Fruit fly (Drosophila melanogaster) whole organism, embryonic: ENCODE measurements around the gene LSm7.
A peak's percentile ranks its signal among the peaks of the same experiment; 100 is the strongest.

ENCODE experiments used
- B-H2 ChIP-seq: fragments of 200-800 bp; sonication (Bioruptor generic); optimal IDR thresholded peaks from 2 replicates; lab custom pipeline; 2018; ENCODE audit warnings: missing biosample characterization, mild to moderate bottlenecking, missing genetic modification characterization
- Bgb ChIP-seq: fragments of 200-800 bp; sonication (Bioruptor generic); IDR thresholded peaks from 2 replicates; pipeline ENCODE4 v1.3.6; 2022; ENCODE audit warnings: missing biosample characterization, missing genetic modification characterization; ENCODE audit not compliant: partially characterized antibody
- BtbVII ChIP-seq: fragments of 200-800 bp; sonication (Bioruptor generic); optimal IDR thresholded peaks from 3 replicates; lab custom pipeline; 2017; ENCODE audit warnings: missing biosample characterization, mild to moderate bottlenecking, missing genetic modification characterization
- CG10274 ChIP-seq: fragments of 200-800 bp; sonication (Bioruptor generic); optimal IDR thresholded peaks from 3 replicates; lab custom pipeline; 2017; ENCODE audit warnings: missing biosample characterization, mild to moderate bottlenecking, missing genetic modification characterization
- CG11560 ChIP-seq: fragments of 200-800 bp; sonication (Bioruptor generic); IDR thresholded peaks from 3 replicates; pipeline ENCODE4 v1.3.6; 2022; ENCODE audit warnings: missing biosample characterization, missing genetic modification characterization
- CG11723 ChIP-seq: fragments of 200-800 bp; sonication (Bioruptor generic); optimal IDR thresholded peaks from 2 replicates; lab custom pipeline; 2017; ENCODE audit warnings: missing biosample characterization, mild to moderate bottlenecking, missing genetic modification characterization
- CG12155 ChIP-seq: fragments of 200-800 bp; sonication (Bioruptor generic); optimal IDR thresholded peaks from 3 replicates; lab custom pipeline; 2016; ENCODE audit warnings: missing biosample characterization, missing genetic modification characterization
- CG12299 ChIP-seq: fragments of 200-800 bp; sonication (Bioruptor generic); optimal IDR thresholded peaks from 2 replicates; lab custom pipeline; 2018; ENCODE audit warnings: missing biosample characterization, mild to moderate bottlenecking, missing genetic modification characterization
- CG12744 ChIP-seq: fragments of 200-800 bp; sonication (Bioruptor generic); optimal IDR thresholded peaks from 2 replicates; lab custom pipeline; 2016; ENCODE audit warnings: missing biosample characterization, missing genetic modification characterization
- CG12942 ChIP-seq: fragments of 200-800 bp; sonication (Bioruptor generic); optimal IDR thresholded peaks from 3 replicates; lab custom pipeline; 2016; ENCODE audit warnings: missing biosample characterization, missing genetic modification characterization
- CG13287 ChIP-seq: fragments of 200-800 bp; sonication (Bioruptor generic); IDR thresholded peaks from 2 replicates; pipeline ENCODE4 v1.3.6; 2022; ENCODE audit warnings: missing biosample characterization, missing genetic modification characterization; ENCODE audit not compliant: partially characterized antibody
- CG14860 ChIP-seq: fragments of 200-800 bp; sonication (Bioruptor generic); IDR thresholded peaks from 3 replicates; pipeline ENCODE4 v1.3.6; 2022; ENCODE audit warnings: missing biosample characterization, missing genetic modification characterization; ENCODE audit not compliant: partially characterized antibody
- CG14965 ChIP-seq: fragments of 200-800 bp; sonication (Bioruptor generic); optimal IDR thresholded peaks from 2 replicates; lab custom pipeline; 2016; ENCODE audit warnings: missing biosample characterization, missing genetic modification characterization, borderline replicate concordance
- CG16813 ChIP-seq: fragments of 200-800 bp; sonication (Bioruptor generic); IDR thresholded peaks from 3 replicates; pipeline ENCODE4 v1.3.6; 2022; ENCODE audit warnings: missing biosample characterization, missing genetic modification characterization; ENCODE audit not compliant: partially characterized antibody
- CG18764 ChIP-seq: fragments of 200-800 bp; sonication (Bioruptor generic); optimal IDR thresholded peaks from 3 replicates; lab custom pipeline; 2016; ENCODE audit warnings: missing biosample characterization, missing genetic modification characterization
- CG33557 ChIP-seq: fragments of 200-800 bp; sonication (Bioruptor generic); optimal IDR thresholded peaks from 2 replicates; lab custom pipeline; 2019; ENCODE audit warnings: missing biosample characterization, mild to moderate bottlenecking, missing genetic modification characterization, moderate library complexity
- CG3847 ChIP-seq: fragments of 200-800 bp; sonication (Bioruptor generic); IDR thresholded peaks from 2 replicates; pipeline ENCODE4 v1.3.6; 2022; ENCODE audit warnings: missing biosample characterization, missing genetic modification characterization
- CG3995 ChIP-seq: fragments of 200-800 bp; sonication (Bioruptor generic); optimal IDR thresholded peaks from 3 replicates; lab custom pipeline; 2016; ENCODE audit warnings: missing biosample characterization, missing genetic modification characterization
- CG6765 ChIP-seq: fragments of 200-800 bp; sonication (Bioruptor generic); optimal IDR thresholded peaks from 3 replicates; lab custom pipeline; 2017; ENCODE audit warnings: missing biosample characterization, mild to moderate bottlenecking, missing genetic modification characterization
- CG7987 ChIP-seq: fragments of 200-800 bp; sonication (Bioruptor generic); optimal IDR thresholded peaks from 2 replicates; lab custom pipeline; 2018; ENCODE audit warnings: missing biosample characterization, mild to moderate bottlenecking, missing genetic modification characterization, moderate library complexity
- CG9797 ChIP-seq: fragments of 200-800 bp; sonication (Bioruptor generic); optimal IDR thresholded peaks from 3 replicates; lab custom pipeline; 2018; ENCODE audit warnings: missing biosample characterization, mild to moderate bottlenecking, missing genetic modification characterization
- CTCF ChIP-seq: fragments of 200-800 bp; sonication (Bioruptor generic); optimal IDR thresholded peaks from 2 replicates; lab custom pipeline; 2017; ENCODE audit warnings: missing biosample characterization, mild to moderate bottlenecking, missing genetic modification characterization, moderate library complexity
- Ets65A ChIP-seq: fragments of 200-800 bp; sonication (Bioruptor generic); peaks from one replicate; lab custom pipeline; 2016; ENCODE audit warnings: missing biosample characterization, missing genetic modification characterization
- Hsf ChIP-seq: fragments of 200-800 bp; sonication (Bioruptor generic); optimal IDR thresholded peaks from 3 replicates; lab custom pipeline; 2016; ENCODE audit warnings: missing biosample characterization, missing genetic modification characterization
- Max ChIP-seq: fragments of 200-800 bp; sonication (Bioruptor generic); optimal IDR thresholded peaks from 2 replicates; lab custom pipeline; 2016; ENCODE audit warnings: missing biosample characterization, mild to moderate bottlenecking, missing genetic modification characterization
- Myb ChIP-seq: fragments of 200-800 bp; sonication (Bioruptor generic); optimal IDR thresholded peaks from 2 replicates; lab custom pipeline; 2016; ENCODE audit warnings: missing biosample characterization, missing genetic modification characterization
- NC2β ChIP-seq: fragments of 200-800 bp; sonication (Bioruptor generic); optimal IDR thresholded peaks from 2 replicates; lab custom pipeline; 2016; ENCODE audit warnings: missing biosample characterization, missing genetic modification characterization
- Poxn ChIP-seq: fragments of 200-800 bp; sonication (Bioruptor generic); IDR thresholded peaks from 2 replicates; pipeline ENCODE4 v1.3.6; 2022; ENCODE audit warnings: missing biosample characterization, missing genetic modification characterization
- Scr ChIP-seq: fragments of 200-800 bp; sonication (Bioruptor generic); IDR thresholded peaks from 2 replicates; pipeline ENCODE4 v1.3.6; 2022; ENCODE audit warnings: missing biosample characterization, missing genetic modification characterization; ENCODE audit not compliant: partially characterized antibody
- Sin3A ChIP-seq: fragments of >200 bp; optimal IDR thresholded peaks from 2 replicates; lab custom pipeline; 2018
- Sox102F ChIP-seq: fragments of 200-800 bp; sonication (Bioruptor generic); optimal IDR thresholded peaks from 2 replicates; lab custom pipeline; 2018; ENCODE audit warnings: missing biosample characterization, mild to moderate bottlenecking, missing genetic modification characterization, moderate library complexity
- Stat92E ChIP-seq, 3 experiments: fragments of >200 bp in 2 of 3; fragments of 200-800 bp in 1 of 3; sonication (Bioruptor generic) in 1 of 3; optimal IDR thresholded peaks; 2 replicates each; lab custom pipeline; 2017 to 2019; ENCODE audit warnings: missing biosample characterization in 3 of 3, missing genetic modification characterization in 3 of 3, mild to moderate bottlenecking in 1 of 3, moderate library complexity in 1 of 3
- amos ChIP-seq: fragments of 200-800 bp; sonication (Bioruptor generic); IDR thresholded peaks from 2 replicates; pipeline ENCODE4 v1.3.6; 2022; ENCODE audit warnings: missing biosample characterization, missing genetic modification characterization; ENCODE audit not compliant: partially characterized antibody
- cas ChIP-seq: fragments of 200-800 bp; sonication (Bioruptor generic); IDR thresholded peaks from 2 replicates; pipeline ENCODE4 v1.3.6; 2022; ENCODE audit warnings: missing biosample characterization, missing genetic modification characterization
- cg ChIP-seq: fragments of 200-800 bp; sonication (Bioruptor generic); optimal IDR thresholded peaks from 3 replicates; lab custom pipeline; 2019; ENCODE audit warnings: missing biosample characterization, mild to moderate bottlenecking, missing genetic modification characterization, moderate library complexity
- chif ChIP-seq, 2 experiments: fragments of 200-800 bp; sonication (Bioruptor generic); optimal IDR thresholded peaks; 3 replicates each; lab custom pipeline; 2016; ENCODE audit warnings: missing biosample characterization in 2 of 2, missing genetic modification characterization in 2 of 2
- dati ChIP-seq: fragments of 200-800 bp; sonication (Bioruptor generic); IDR thresholded peaks from 2 replicates; pipeline ENCODE4 v1.3.6; 2022; ENCODE audit warnings: missing biosample characterization, missing genetic modification characterization
- dpn ChIP-seq, 2 experiments: fragments of 200-800 bp; sonication (Bioruptor generic); optimal IDR thresholded peaks; 3 replicates each; lab custom pipeline; 2016; ENCODE audit warnings: missing biosample characterization in 2 of 2, missing genetic modification characterization in 2 of 2
- ewg ChIP-seq: fragments of 200-800 bp; sonication (Bioruptor generic); optimal IDR thresholded peaks from 3 replicates; lab custom pipeline; 2017; ENCODE audit warnings: mild to moderate bottlenecking, missing biosample characterization, missing genetic modification reagents, missing genetic modification characterization
- kah ChIP-seq: fragments of 200-800 bp; sonication (Bioruptor generic); optimal IDR thresholded peaks from 2 replicates; lab custom pipeline; 2018; ENCODE audit warnings: missing biosample characterization, mild to moderate bottlenecking, missing genetic modification characterization
- nerfin-2 ChIP-seq: fragments of 200-800 bp; sonication (Bioruptor generic); IDR thresholded peaks from 2 replicates; pipeline ENCODE4 v1.3.6; 2022; ENCODE audit warnings: missing biosample characterization, missing genetic modification characterization; ENCODE audit not compliant: partially characterized antibody
- phol ChIP-seq: fragments of 200-800 bp; sonication (Bioruptor generic); optimal IDR thresholded peaks from 3 replicates; lab custom pipeline; 2018; ENCODE audit warnings: missing biosample characterization, mild to moderate bottlenecking, missing genetic modification characterization, moderate library complexity
- psq ChIP-seq: fragments of 200-800 bp; sonication (Bioruptor generic); optimal IDR thresholded peaks from 2 replicates; lab custom pipeline; 2017; ENCODE audit warnings: missing biosample characterization, missing genetic modification characterization
- pzg ChIP-seq: fragments of 200-800 bp; sonication (Bioruptor generic); optimal IDR thresholded peaks from 3 replicates; lab custom pipeline; 2018; ENCODE audit warnings: missing biosample characterization, mild to moderate bottlenecking, missing genetic modification characterization, moderate library complexity
- ro ChIP-seq: fragments of 200-800 bp; sonication (Bioruptor generic); IDR thresholded peaks from 2 replicates; pipeline ENCODE4 v1.3.6; 2022; ENCODE audit warnings: missing biosample characterization, missing genetic modification characterization
- row ChIP-seq: fragments of 200-800 bp; sonication (Bioruptor generic); IDR thresholded peaks from 3 replicates; pipeline ENCODE4 v1.3.6; 2022; ENCODE audit warnings: missing biosample characterization, missing genetic modification characterization
- salm ChIP-seq: fragments of 200-800 bp; sonication (Bioruptor generic); optimal IDR thresholded peaks from 2 replicates; lab custom pipeline; 2018; ENCODE audit warnings: missing biosample characterization, mild to moderate bottlenecking, missing genetic modification characterization
- slbo ChIP-seq: fragments of 200-800 bp; sonication (Bioruptor generic); IDR thresholded peaks from 2 replicates; pipeline ENCODE4 v1.3.6; 2022; ENCODE audit warnings: missing biosample characterization, missing genetic modification characterization
- tx ChIP-seq: fragments of 200-800 bp; sonication (Bioruptor generic); optimal IDR thresholded peaks from 2 replicates; lab custom pipeline; 2016; ENCODE audit warnings: missing biosample characterization, missing genetic modification characterization

The LSm7 gene

dm6 chr2L:16743055-16743805, at the start of gene LSm7, which contains the start of gene BuGZ (continued):
- TF ChIP-seq Ets65A (GFP tag; lab: Kevin White, UChicago) (peak; percentile 69), NC2β (GFP tag; lab: Kevin White, UChicago) (no peak), CG11560 (tag; lab: Robert Waterston, UW) (peak; percentile 80; the same call in 2 of the 3 replicates), Max (GFP tag; lab: Kevin White, UChicago) (peak; percentile 48), cas (GFP tag; lab: Robert Waterston, UW) (no peak), CG7987 (GFP tag; lab: Kevin White, UChicago) (peak; percentile 38), CG33557 (GFP tag; lab: Kevin White, UChicago) (peak; percentile 42), CG9797 (GFP tag; lab: Kevin White, UChicago) (peak; percentile 82), cg (GFP tag; lab: Kevin White, UChicago) (peak; percentile 92), psq (GFP tag; lab: Kevin White, UChicago) (peak; percentile 3), CG13287 (GFP tag; lab: Robert Waterston, UW) (peak; percentile 73), salm (tag; lab: Kevin White, UChicago) (peak; percentile 3), Hsf (GFP tag; lab: Kevin White, UChicago) (peak; percentile 38), row (GFP tag; lab: Robert Waterston, UW) (peak; percentile 49; the same call in 1 of the 3 replicates), B-H2 (GFP tag; lab: Kevin White, UChicago) (no peak), CG11723 (GFP tag; lab: Kevin White, UChicago) (no peak), CG14860 (GFP tag; lab: Robert Waterston, UW) (peak; percentile 45; the same call in 2 of the 3 replicates), slbo (GFP tag; lab: Robert Waterston, UW) (peak; percentile 24; the same call in 1 of the 2 replicates), nerfin-2 (peak; percentile 43; the same call in 1 of the 2 replicates), CG12299 (tag; lab: Kevin White, UChicago) (peak; percentile 3), dpn (GFP tag; optimal IDR thresholded peaks at IDR 0.05; lab: Kevin White, UChicago) (peak; percentile 35 to 48), CG12155 (peak; percentile 11), Sox102F (no peak), CG14965 (GFP tag; lab: Kevin White, UChicago) (peak; percentile 98), Scr (GFP tag; lab: Robert Waterston, UW) (peak; percentile 75), Stat92E (GFP tag; optimal IDR thresholded peaks at IDR 0.05; lab: Kevin White, UChicago) (peak in 1 of 3 experiments; percentile 21), CG12942 (no peak), CG16813 (GFP tag; lab: Robert Waterston, UW) (peak; percentile 57), Sin3A (peak; percentile 32), ro (GFP tag; lab: Robert Waterston, UW) (no peak), CG6765 (GFP tag; lab: Kevin White, UChicago) (peak; percentile 19), tx (GFP tag; lab: Kevin White, UChicago) (no peak), CG18764 (GFP tag; lab: Kevin White, UChicago) (peak; percentile 9), Poxn (GFP tag; lab: Robert Waterston, UW) (no peak), CG12744 (GFP tag; lab: Kevin White, UChicago) (no peak), dati (GFP tag; lab: Robert Waterston, UW) (no peak), ewg (GFP tag; lab: Kevin White, UChicago) (peak; percentile 36), kah (GFP tag; lab: Kevin White, UChicago) (no peak), chif (GFP tag; optimal IDR thresholded peaks at IDR 0.05; lab: Kevin White, UChicago) (peak in 1 of 2 experiments; percentile 19), BtbVII (GFP tag; lab: Kevin White, UChicago) (peak; percentile 8), Myb (peak; percentile 4), amos (GFP tag; lab: Robert Waterston, UW) (peak; percentile 45; the same call in 1 of the 2 replicates), Bgb (GFP tag; lab: Robert Waterston, UW) (peak; percentile 43; the same call in 1 of the 2 replicates), CTCF (GFP tag; lab: Kevin White, UChicago) (peak; percentile 97), phol (tag; lab: Kevin White, UChicago) (peak; percentile 99), CG3995 (GFP tag; lab: Kevin White, UChicago) (peak; percentile 92), CG3847 (GFP tag; lab: Robert Waterston, UW) (peak; percentile 62), pzg (GFP tag; lab: Kevin White, UChicago) (peak; percentile 65), CG10274 (no peak)
